Fruit fly (Drosophila melanogaster): ENCODE results near the gene CG42788.

Gene CG42788

DNA sequence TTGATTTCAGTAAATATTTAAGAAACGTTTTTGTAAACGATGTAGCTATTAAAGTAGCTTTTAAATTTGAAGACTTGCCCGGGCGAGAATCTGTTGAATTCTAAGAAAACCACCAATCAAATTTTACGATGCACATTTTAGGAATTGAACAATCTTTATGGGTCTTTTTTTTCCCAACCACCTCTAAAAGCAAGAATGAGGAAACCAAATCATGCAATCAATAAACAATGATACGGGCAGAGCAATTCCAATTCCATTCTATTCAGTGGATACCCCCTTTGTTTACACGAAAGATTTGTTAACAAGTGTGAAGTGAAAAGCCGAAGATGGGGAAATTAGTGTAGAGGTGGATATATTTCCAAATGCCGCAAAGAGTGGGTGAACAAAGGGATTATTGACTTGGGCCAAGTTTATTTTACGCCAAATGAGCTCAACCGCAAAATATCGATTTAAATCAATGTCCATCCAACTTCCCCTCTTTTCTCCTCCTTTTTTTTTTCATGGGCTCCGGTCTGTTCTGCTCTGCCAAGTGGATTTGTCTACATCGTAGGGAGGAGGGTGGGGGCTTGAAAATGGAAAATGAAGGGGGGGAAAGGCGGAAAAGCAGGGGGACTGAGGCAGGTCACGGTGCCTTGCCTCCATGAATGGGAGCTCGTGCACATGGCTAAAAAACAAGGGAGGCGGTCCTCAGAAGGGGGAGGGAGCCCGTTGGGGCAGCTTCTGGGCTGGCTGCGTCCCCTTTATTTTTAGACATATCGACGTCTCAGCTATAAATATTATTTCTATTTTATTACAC, 9.9 kb downstream of the CG42788 start:
- no peak for TF ChIP-seq psq (optimal IDR thresholded peaks at IDR 0.05)
- TF ChIP-seq insv (optimal IDR thresholded peaks at IDR 0.05), result no peak
- no peak for TF ChIP-seq Sin3A (optimal IDR thresholded peaks at IDR 0.05)
- no peak for TF ChIP-seq h (optimal IDR thresholded peaks at IDR 0.05)
- no peak for TF ChIP-seq Myc (optimal IDR thresholded peaks at IDR 0.05)
- no peak for TF ChIP-seq ttk (optimal IDR thresholded peaks at IDR 0.05)

DNA sequence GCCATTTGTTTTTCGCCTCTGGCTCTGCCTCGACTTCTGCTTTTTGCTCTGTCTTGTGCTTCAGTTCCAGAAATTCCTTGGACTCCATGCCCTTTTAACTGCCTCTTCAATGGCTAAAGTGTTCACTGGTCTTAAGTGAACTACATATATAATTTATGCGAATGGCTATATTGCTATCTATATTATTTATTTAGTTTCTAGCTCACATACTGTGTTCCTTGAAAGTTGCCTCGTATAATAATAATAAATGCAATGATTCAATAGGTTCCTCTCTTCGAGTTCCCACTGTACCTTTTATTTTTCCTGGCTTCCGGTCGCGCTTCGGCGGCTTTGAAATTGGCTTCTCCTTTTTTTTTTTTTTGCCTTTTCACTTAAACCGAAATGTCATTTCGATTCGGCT, 12.0 kb downstream of the CG42788 start:
- TF ChIP-seq insv (optimal IDR thresholded peaks at IDR 0.05), result no peak
- no peak for TF ChIP-seq psq (optimal IDR thresholded peaks at IDR 0.05)

DNA sequence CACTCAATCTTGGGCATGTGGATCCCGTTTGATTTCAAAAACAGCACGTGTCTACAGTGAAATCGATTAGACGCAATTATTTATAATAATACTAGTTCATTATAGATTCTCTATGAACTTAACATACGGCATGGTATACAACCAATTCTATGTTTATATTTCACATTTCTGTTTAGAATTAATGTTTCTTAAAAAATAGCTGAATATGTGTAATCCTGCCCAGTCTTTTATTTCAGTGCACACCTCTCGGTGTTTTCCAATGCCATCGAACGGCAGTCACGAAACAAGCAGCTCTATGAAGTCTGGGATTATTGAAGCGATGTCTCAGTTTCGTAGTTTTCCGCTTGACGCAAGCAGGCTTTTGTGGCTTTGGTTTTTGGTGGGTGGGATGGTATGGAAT, 14.0 kb downstream of the CG42788 start:
- TF ChIP-seq insv (optimal IDR thresholded peaks at IDR 0.05), result no peak
- no peak for TF ChIP-seq psq (optimal IDR thresholded peaks at IDR 0.05)
- no peak for TF ChIP-seq h (optimal IDR thresholded peaks at IDR 0.05)
- TF ChIP-seq Sin3A (optimal IDR thresholded peaks at IDR 0.05), result no peak
- TF ChIP-seq Myc (optimal IDR thresholded peaks at IDR 0.05), result no peak
- no peak for TF ChIP-seq ttk (optimal IDR thresholded peaks at IDR 0.05)

DNA sequence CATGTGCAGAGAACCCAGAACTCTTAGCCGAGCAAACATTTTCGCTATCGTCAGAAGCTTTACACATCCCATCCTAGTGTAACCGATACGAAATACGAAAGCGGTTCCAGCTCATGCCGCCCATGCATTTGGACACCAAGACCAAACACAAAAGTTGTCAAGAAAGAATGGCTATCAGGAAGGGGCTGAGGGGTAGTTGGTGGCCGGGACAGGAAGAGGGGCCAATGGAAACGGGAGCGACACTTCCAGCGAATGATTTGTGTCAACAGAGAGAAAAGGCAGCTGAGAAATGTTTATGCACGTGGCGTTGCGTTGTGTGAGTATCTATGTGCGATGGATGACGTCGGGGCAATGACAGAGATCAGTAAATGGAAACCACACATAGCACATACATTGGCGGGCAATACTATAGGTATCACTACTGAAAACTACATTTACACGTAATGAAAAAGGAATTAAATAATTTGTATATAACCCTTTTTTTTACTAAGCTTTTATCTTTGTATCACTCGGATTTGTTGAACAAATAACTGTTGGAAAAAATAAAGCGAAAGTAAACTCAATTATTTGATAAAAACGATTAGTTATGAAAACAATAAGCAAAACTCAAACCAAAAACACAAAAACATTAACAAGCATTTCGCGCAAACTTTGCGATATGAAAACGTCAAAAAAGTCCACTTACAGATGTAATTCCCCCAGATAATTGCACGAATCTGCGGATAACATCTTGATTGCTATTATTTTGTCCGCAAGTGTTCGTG, 17.1 kb downstream of the CG42788 start:
- no peak for TF ChIP-seq ttk (optimal IDR thresholded peaks at IDR 0.05)
- TF ChIP-seq h (optimal IDR thresholded peaks at IDR 0.05), result no peak
- TF ChIP-seq Sin3A (optimal IDR thresholded peaks at IDR 0.05), result no peak
- TF ChIP-seq psq (optimal IDR thresholded peaks at IDR 0.05), result no peak
- TF ChIP-seq Myc (optimal IDR thresholded peaks at IDR 0.05), result no peak
- no peak for TF ChIP-seq insv (optimal IDR thresholded peaks at IDR 0.05)

DNA sequence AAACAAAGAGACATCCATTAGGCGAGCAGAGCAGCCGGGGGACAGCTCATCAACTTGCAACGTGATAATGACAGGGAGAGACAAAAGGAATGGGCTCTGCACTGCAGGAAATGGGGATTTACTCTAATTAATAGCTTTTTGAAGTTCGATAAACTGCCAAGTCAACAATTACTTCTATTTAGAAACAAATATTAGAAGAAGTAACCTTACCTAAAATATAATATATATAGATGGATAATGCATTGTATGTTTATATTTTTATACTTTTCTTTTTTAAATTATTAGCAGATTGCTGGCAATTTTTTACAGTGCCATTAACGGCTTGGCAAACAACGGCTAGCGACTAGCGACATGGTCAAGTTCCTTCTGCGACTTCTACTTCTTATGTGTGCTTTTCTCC, 18.1 kb downstream of the CG42788 start:
- no peak for TF ChIP-seq Myc (optimal IDR thresholded peaks at IDR 0.05)

DNA sequence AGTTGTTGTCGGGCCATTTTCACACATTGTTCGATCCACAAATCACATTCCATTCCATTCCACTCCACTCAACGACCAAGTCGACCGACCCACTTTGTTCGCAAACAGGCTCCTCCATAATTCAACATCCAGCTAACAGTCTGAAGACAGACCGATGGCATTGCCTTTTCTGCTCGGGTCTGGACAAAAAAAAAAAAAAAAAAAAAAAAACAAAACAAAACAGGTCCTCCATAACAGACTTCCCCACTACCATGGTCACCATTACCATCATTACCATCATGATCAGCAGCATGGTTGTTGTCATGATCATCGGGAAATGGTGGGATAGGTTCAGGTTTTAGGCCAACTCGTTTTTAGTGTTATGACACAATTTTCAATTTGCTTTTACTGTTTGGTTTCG, 19.5 kb downstream of the CG42788 start:
- TF ChIP-seq psq (optimal IDR thresholded peaks at IDR 0.05), result no peak
- no peak for TF ChIP-seq ttk (optimal IDR thresholded peaks at IDR 0.05)
- TF ChIP-seq insv (optimal IDR thresholded peaks at IDR 0.05), result no peak
- no peak for TF ChIP-seq Sin3A (optimal IDR thresholded peaks at IDR 0.05)
- TF ChIP-seq h (optimal IDR thresholded peaks at IDR 0.05), result no peak
- no peak for TF ChIP-seq Myc (optimal IDR thresholded peaks at IDR 0.05)

DNA sequence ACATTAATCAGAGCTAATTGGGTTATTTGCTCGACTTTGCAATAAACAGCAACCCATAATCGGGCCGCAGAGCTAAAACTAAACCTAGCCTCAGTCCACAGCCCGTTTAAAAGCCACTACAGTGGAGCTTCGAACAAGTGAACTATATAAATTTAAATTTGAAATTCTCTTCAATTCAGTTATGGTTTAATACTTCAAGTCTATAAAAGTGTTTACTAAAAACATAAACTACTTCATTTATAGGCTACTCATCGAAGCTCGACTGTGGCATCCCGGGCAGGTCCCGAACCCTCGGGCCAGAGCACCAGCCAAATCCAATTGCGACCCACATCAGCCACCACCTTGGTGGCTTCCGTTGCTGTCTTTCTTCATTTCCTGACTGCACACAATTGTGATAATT, 21.6 kb downstream of the CG42788 start:
- TF ChIP-seq Myc (optimal IDR thresholded peaks at IDR 0.05) (no peak), insv (optimal IDR thresholded peaks at IDR 0.05) (no peak), psq (optimal IDR thresholded peaks at IDR 0.05) (no peak), ttk (optimal IDR thresholded peaks at IDR 0.05) (no peak), h (optimal IDR thresholded peaks at IDR 0.05) (no peak), Sin3A (optimal IDR thresholded peaks at IDR 0.05) (no peak)

DNA sequence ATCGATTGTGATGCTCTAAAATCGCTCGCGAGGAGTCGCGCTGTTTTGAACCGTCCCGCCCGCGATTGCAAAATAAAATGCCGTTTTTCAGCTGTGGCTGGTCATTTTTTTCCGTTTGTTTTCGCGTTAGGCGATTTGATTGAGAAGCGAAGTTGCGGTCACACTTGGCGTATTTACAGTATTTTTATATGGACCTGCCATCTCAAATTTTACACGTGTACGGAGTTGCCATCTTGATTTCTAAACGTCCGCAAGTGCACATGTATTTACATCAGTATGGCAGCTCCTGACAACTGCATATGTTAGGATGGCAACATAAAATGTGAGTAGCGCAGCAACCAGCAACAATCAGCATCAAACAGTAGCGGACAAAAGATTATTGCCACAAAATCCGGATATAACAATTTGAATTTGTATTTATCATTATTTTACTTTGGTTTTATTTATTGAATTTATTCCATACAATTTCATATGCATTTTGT, 36.1 kb downstream of the CG42788 start, which contains the start of gene CG6966:
CG6966 (minus strand) TSS at position 82 of the 482 bp plus-strand sequence.
- TF ChIP-seq ttk (optimal IDR thresholded peaks at IDR 0.05), result no peak
- no peak for TF ChIP-seq insv (optimal IDR thresholded peaks at IDR 0.05)
- TF ChIP-seq Myc (optimal IDR thresholded peaks at IDR 0.05), result no peak
- TF ChIP-seq Sin3A (optimal IDR thresholded peaks at IDR 0.05), result no peak
- TF ChIP-seq h (optimal IDR thresholded peaks at IDR 0.05), result no peak
- TF ChIP-seq psq (optimal IDR thresholded peaks at IDR 0.05), result no peak

DNA sequence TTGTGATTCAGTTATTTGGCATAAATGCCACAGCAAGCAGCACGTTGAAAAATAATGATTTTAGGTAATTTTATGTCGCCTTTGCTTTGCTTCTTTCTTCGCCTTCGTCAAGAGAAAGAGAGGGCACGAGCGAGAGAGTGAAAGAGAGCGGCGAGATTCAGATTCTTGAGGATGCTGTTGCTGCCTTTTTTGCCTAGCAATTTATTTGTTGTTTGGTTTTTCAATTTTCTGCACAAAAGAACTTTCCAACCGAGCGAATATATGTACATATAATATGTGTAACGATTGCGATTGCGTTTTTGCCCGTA, 36.8 kb downstream of the CG42788 start:
- TF ChIP-seq insv (optimal IDR thresholded peaks at IDR 0.05), result no peak
- no peak for TF ChIP-seq ttk (optimal IDR thresholded peaks at IDR 0.05)
- no peak for TF ChIP-seq h (optimal IDR thresholded peaks at IDR 0.05)
- no peak for TF ChIP-seq Myc (optimal IDR thresholded peaks at IDR 0.05)
- no peak for TF ChIP-seq Sin3A (optimal IDR thresholded peaks at IDR 0.05)
- TF ChIP-seq psq (optimal IDR thresholded peaks at IDR 0.05), result no peak

DNA sequence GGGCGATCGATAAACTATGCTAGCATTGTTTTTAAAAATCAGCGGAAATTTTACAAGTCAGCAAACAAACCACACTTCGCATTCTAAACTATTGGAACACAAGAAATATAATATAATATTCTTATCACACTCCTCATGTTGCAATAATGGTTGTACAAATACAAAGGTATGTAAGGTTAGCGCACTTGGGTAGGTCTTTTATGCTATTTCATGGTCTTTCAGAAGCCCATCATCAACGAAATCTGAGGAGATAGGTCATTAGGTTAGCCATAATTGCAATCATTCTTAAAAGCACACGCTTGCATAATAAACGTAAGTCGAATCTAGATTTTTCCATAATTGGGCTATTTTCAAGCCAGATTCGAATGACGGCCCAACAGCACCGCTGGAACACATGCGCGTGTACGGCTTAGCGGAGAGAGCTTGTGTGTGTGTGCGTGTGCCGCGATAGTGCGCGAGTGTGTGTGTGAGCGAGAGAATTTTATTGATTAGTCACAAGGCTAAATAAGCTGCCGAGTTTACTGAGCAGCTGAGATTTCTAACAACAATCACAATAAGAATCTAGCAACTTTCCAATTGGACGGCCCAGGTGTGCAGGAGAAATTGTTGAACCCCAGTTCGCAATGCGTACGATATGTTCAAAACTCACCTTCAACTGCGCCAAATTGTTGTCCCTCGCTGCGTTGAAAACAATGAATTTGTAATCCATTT, 37.4 kb downstream of the CG42788 start:
- TF ChIP-seq insv (optimal IDR thresholded peaks at IDR 0.05) (no peak), Sin3A (optimal IDR thresholded peaks at IDR 0.05) (no peak), psq (optimal IDR thresholded peaks at IDR 0.05) (no peak), ttk (optimal IDR thresholded peaks at IDR 0.05) (no peak), Myc (optimal IDR thresholded peaks at IDR 0.05) (no peak), h (optimal IDR thresholded peaks at IDR 0.05) (no peak)

DNA sequence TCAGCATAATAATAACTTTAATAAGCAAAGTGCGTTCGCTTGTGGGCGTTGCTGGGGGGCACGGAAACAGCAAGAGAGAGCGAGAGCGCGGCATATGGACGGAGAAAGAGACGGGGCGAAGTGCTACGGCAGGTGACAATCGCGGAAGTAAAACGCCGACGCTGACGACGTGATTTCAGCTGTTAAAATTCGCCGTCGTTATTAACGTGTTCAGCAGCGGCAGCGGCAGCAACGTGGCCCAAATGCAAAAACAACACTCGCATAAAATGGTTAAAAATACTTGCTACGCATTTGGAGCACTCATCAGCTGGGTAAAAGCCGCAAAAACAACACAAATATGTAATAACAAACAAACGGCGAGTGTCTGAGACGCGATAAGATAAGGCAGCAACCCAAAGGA, 38.9 kb downstream of the CG42788 start:
- TF ChIP-seq Sin3A (optimal IDR thresholded peaks at IDR 0.05) (no peak), psq (optimal IDR thresholded peaks at IDR 0.05) (no peak), insv (optimal IDR thresholded peaks at IDR 0.05) (no peak), Myc (optimal IDR thresholded peaks at IDR 0.05) (no peak), h (optimal IDR thresholded peaks at IDR 0.05) (no peak), ttk (optimal IDR thresholded peaks at IDR 0.05) (no peak)

DNA sequence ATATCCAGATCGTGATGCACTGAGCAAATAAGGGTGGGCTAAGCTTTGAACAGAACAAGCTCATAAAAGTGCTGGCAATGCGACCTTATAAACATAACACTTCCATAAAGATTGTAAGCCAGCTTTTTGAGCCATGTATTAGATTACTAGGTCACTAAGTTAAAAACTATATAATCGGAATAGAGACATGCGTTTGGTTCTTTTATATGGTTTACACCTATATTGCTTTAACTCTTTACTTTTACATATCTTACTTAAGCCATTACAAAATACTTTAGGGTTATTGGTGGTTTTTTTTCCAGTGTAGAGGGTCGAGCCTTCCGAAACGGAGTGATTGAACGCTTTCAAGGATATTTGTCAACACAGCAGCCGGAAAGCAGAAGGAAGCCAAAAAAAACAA, 39.4 kb downstream of the CG42788 start:
- TF ChIP-seq h (optimal IDR thresholded peaks at IDR 0.05), result no peak
- TF ChIP-seq psq (optimal IDR thresholded peaks at IDR 0.05), result no peak
- no peak for TF ChIP-seq Sin3A (optimal IDR thresholded peaks at IDR 0.05)
- TF ChIP-seq ttk (optimal IDR thresholded peaks at IDR 0.05), result no peak
- no peak for TF ChIP-seq insv (optimal IDR thresholded peaks at IDR 0.05)
- no peak for TF ChIP-seq Myc (optimal IDR thresholded peaks at IDR 0.05)
